Fruit fly (Drosophila melanogaster): ENCODE data around the gene CG15418.

dm6 chr2L:3655698-3656105 is 34.2 kb upstream of the CG15418 start:
- TF ChIP-seq psq (optimal IDR thresholded peaks at IDR 0.05) = no peak
- no peak for TF ChIP-seq CG8478 (optimal IDR thresholded peaks at IDR 0.05)
- TF ChIP-seq pan (optimal IDR thresholded peaks at IDR 0.05) = no peak
- no peak for TF ChIP-seq EcR (GFP tag; optimal IDR thresholded peaks at IDR 0.05)
- no peak for TF ChIP-seq usp (GFP tag; optimal IDR thresholded peaks at IDR 0.05)
- no peak for TF ChIP-seq Dll (optimal IDR thresholded peaks at IDR 0.05)
